Worm (Caenorhabditis elegans) whole organism, L3 larva: ENCODE measurements around the gene H35N09.1.

Experiments
- R02D3.7 ChIP-seq: fragments of 150-350 bp; optimal IDR thresholded peaks from 2 replicates; lab custom pipeline; 2014; ENCODE audit warnings: missing biosample characterization, missing genetic modification characterization
- ama-1 ChIP-seq: fragments of 150-350 bp; optimal IDR thresholded peaks from 2 replicates; lab custom pipeline; 2018
- ceh-82 ChIP-seq: fragments of 150-350 bp; optimal IDR thresholded peaks from 2 replicates; lab custom pipeline; 2014; ENCODE audit warnings: missing biosample characterization, missing genetic modification characterization
- daf-12 ChIP-seq: fragments of 150-350 bp; optimal IDR thresholded peaks from 2 replicates; lab custom pipeline; 2014; ENCODE audit warnings: missing biosample characterization, missing genetic modification reagents, missing genetic modification characterization
- hmg-11 ChIP-seq: sonication (generic microtip); optimal IDR thresholded peaks from 2 replicates; lab custom pipeline; 2016; ENCODE audit warnings: missing genetic modification characterization, missing compliant biosample characterization
- lin-39 ChIP-seq: fragments of 150-350 bp; optimal IDR thresholded peaks from 2 replicates; lab custom pipeline; 2018; ENCODE audit warnings: missing biosample characterization, missing genetic modification reagents, missing genetic modification characterization
- nhr-11 ChIP-seq: fragments of 150-350 bp; optimal IDR thresholded peaks from 2 replicates; lab custom pipeline; 2014; ENCODE audit warnings: missing biosample characterization, missing genetic modification characterization
- tbx-2 ChIP-seq: sonication (generic microtip); optimal IDR thresholded peaks from 2 replicates; lab custom pipeline; 2016; ENCODE audit warnings: mild to moderate bottlenecking, missing genetic modification characterization, missing compliant biosample characterization
- unc-39 ChIP-seq: sonication (generic microtip); optimal IDR thresholded peaks from 4 replicates; lab custom pipeline; 2017; ENCODE audit warnings: missing biosample characterization, missing genetic modification characterization
- unc-62 ChIP-seq: fragments of 150-350 bp; sonication (generic microtip); optimal IDR thresholded peaks from 4 replicates; lab custom pipeline; 2014; ENCODE audit warnings: missing biosample characterization, missing genetic modification reagents, missing genetic modification characterization

DNA sequence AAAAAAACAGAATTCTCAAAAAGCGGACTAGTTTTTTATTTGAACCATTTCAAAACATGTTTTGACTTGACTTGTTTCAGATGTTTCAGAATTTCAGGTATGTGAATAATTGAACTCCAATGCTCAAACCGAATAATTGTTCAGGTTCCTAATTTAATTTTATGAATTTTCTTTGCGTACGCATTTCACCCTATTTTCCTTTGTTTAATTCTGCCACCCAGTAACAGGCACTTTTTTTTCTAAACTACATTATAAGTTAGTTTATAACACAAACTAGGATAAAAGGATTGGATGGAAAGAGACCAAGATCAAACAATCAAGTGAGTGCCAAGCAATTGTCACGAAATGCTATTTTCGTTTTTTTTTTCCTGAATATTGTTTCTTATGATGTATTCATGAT is 6.6 kb upstream of the H35N09.1 start:
- no peak for TF ChIP-seq R02D3.7 (tag; lab: Kevin White, UChicago)
- TF ChIP-seq ama-1 (lab: Kevin White, UChicago) = no peak
- no peak for TF ChIP-seq lin-39 (tag; lab: Kevin White, UChicago)
- no peak for TF ChIP-seq ceh-82 (tag; lab: Kevin White, UChicago)
- TF ChIP-seq hmg-11 (tag; lab: Kevin White, UChicago) = no peak
- TF ChIP-seq tbx-2 (tag; lab: Kevin White, UChicago) = no peak
- TF ChIP-seq unc-39 = no peak
- no peak for TF ChIP-seq unc-62
- TF ChIP-seq nhr-11 = no peak
- no peak for TF ChIP-seq daf-12 (tag; lab: Kevin White, UChicago)
